Worm (Caenorhabditis elegans): ENCODE measurements around the gene F17C11.6.

The F17C11.6 gene

ce11 chrV:10918373-10918772 lies 36.5 kb upstream of the F17C11.6 start, which contains the start of gene F58B4.2:
TSS of gene F58B4.2 (minus strand) at chrV:10918473.
- TF ChIP-seq lin-39 (tag; optimal IDR thresholded peaks at IDR 0.05): no peak
- no peak for TF ChIP-seq mxl-2 (GFP tag; conservative IDR thresholded peaks at IDR 0.05)
- no peak for TF ChIP-seq ceh-28 (tag; optimal IDR thresholded peaks at IDR 0.05)
- no peak for TF ChIP-seq mep-1 (tag; optimal IDR thresholded peaks at IDR 0.05)
- no peak for TF ChIP-seq spr-1 (tag; optimal IDR thresholded peaks at IDR 0.05)
- TF ChIP-seq ceh-62 (tag; optimal IDR thresholded peaks at IDR 0.05): no peak
- no peak for TF ChIP-seq lsy-2 (tag; optimal IDR thresholded peaks at IDR 0.05)
- no peak for TF ChIP-seq tra-1 (GFP tag; IDR thresholded peaks at IDR 0.05)
- TF ChIP-seq Y75B8A.6 (GFP tag; IDR thresholded peaks at IDR 0.05): no peak
- TF ChIP-seq lin-38 (GFP tag; IDR thresholded peaks at IDR 0.05): no peak
- TF ChIP-seq nhr-48 (tag; optimal IDR thresholded peaks at IDR 0.05): no peak
- TF ChIP-seq ces-1 (GFP tag; optimal IDR thresholded peaks at IDR 0.05): no peak
- TF ChIP-seq arid-1 (GFP tag; conservative IDR thresholded peaks at IDR 0.05): no peak
- TF ChIP-seq daf-16 (GFP tag; optimal IDR thresholded peaks at IDR 0.05): no peak
- TF ChIP-seq daf-16 (tag; optimal IDR thresholded peaks at IDR 0.05): no peak
- TF ChIP-seq jun-1 (tag; optimal IDR thresholded peaks at IDR 0.05): no peak
- no peak for TF ChIP-seq zip-2 (tag; optimal IDR thresholded peaks at IDR 0.05)

- TF ChIP-seq dmd-6 (GFP tag; IDR thresholded peaks at IDR 0.05) (no peak), unc-62 (GFP tag; optimal IDR thresholded peaks at IDR 0.05 in 1 of 2) (peak in 1 of 2 experiments; percentile 58), unc-62 (tag; optimal IDR thresholded peaks at IDR 0.05) (no peak), egl-27 (tag; optimal IDR thresholded peaks at IDR 0.05) (no peak), aha-1 (tag) (peak; percentile 36), mxl-3 (GFP tag; optimal IDR thresholded peaks at IDR 0.05) (no peak), jun-1 (tag; optimal IDR thresholded peaks at IDR 0.05) (no peak), dve-1 (tag; optimal IDR thresholded peaks at IDR 0.05; ENCODE audit: insufficient read depth) (no peak), arid-1 (GFP tag; conservative IDR thresholded peaks at IDR 0.05) (no peak), nhr-76 (tag; optimal IDR thresholded peaks at IDR 0.05) (no peak), pha-4 (GFP tag; IDR thresholded peaks at IDR 0.05) (no peak), pha-4 (tag; optimal IDR thresholded peaks at IDR 0.05) (no peak)
Observed at ce11 chrV:10921747-10922146, 33.2 kb upstream of the F17C11.6 start, which contains the start of gene nas-31. TSS of gene nas-31 (minus strand) at chrV:10921847.

ce11 chrV:10923229-10923628 lies 31.7 kb upstream of the F17C11.6 start, which contains the start of gene F58B4.7:
TSS of gene F58B4.7 (minus strand) at chrV:10923329.
- TF ChIP-seq aha-1 (tag) (peak; percentile 12), sdz-12 (GFP tag; optimal IDR thresholded peaks at IDR 0.05) (no peak)

- TF ChIP-seq nhr-76 (tag; optimal IDR thresholded peaks at IDR 0.05): no peak
- TF ChIP-seq set-16 (GFP tag; IDR thresholded peaks at IDR 0.05): no peak
- no peak for TF ChIP-seq T20F7.1 (GFP tag; optimal IDR thresholded peaks at IDR 0.05)
- TF ChIP-seq snpc-1.2 (GFP tag; IDR thresholded peaks at IDR 0.05): no peak
- no peak for TF ChIP-seq tra-1 (GFP tag; IDR thresholded peaks at IDR 0.05)
Observed at ce11 chrV:10924731-10925130, 30.2 kb upstream of the F17C11.6 start, which contains the start of gene F58B4.6. TSS of gene F58B4.6 (plus strand) at chrV:10925031.

ce11 chrV:10925658-10926057 lies 29.3 kb upstream of the F17C11.6 start:
- no peak for TF ChIP-seq nhr-77 (tag; optimal IDR thresholded peaks at IDR 0.05)
- no peak for TF ChIP-seq attf-4 (tag; optimal IDR thresholded peaks at IDR 0.05)
- TF ChIP-seq lin-1 (GFP tag; IDR thresholded peaks at IDR 0.05): no peak
- no peak for TF ChIP-seq zfp-3 (GFP tag; conservative IDR thresholded peaks at IDR 0.05)
- TF ChIP-seq nhr-102 (tag; optimal IDR thresholded peaks at IDR 0.05): no peak
- no peak for TF ChIP-seq nhr-28 (tag; optimal IDR thresholded peaks at IDR 0.05)
- no peak for TF ChIP-seq ceh-20 (GFP tag; IDR thresholded peaks at IDR 0.05)
- TF ChIP-seq dve-1 (tag; optimal IDR thresholded peaks at IDR 0.05; ENCODE audit: insufficient read depth): no peak
- TF ChIP-seq egl-27 (tag; optimal IDR thresholded peaks at IDR 0.05): no peak
- TF ChIP-seq mdl-1 (tag; optimal IDR thresholded peaks at IDR 0.05): no peak
- TF ChIP-seq F49E8.2 (tag; optimal IDR thresholded peaks at IDR 0.05; ENCODE audit: borderline replicate concordance): no peak
- no peak for TF ChIP-seq hlh-11 (tag; optimal IDR thresholded peaks at IDR 0.05)
- no peak for TF ChIP-seq zip-11 (GFP tag; IDR thresholded peaks at IDR 0.05)
- no peak for TF ChIP-seq madf-9 (GFP tag; conservative IDR thresholded peaks at IDR 0.05)
- no peak for TF ChIP-seq lsy-2 (tag; optimal IDR thresholded peaks at IDR 0.05)
- TF ChIP-seq ctbp-1 (GFP tag; IDR thresholded peaks at IDR 0.05): no peak
- TF ChIP-seq unc-130 (GFP tag; optimal IDR thresholded peaks at IDR 0.05): no peak
- TF ChIP-seq rbr-2 (tag; optimal IDR thresholded peaks at IDR 0.05): no peak

Measured in whole organism, L4 larva.